Worm (Caenorhabditis elegans) whole organism, young adult: ENCODE data around the gene tomm-22.

Source experiments
- B0035.1 ChIP-seq: sonication (generic microtip); optimal IDR thresholded peaks from 2 replicates; lab custom pipeline; 2016; ENCODE audit warnings: missing genetic modification characterization, mild to moderate bottlenecking, missing compliant biosample characterization, missing genotype, missing genetic modification reagents
- efl-1 ChIP-seq: fragments of 150-350 bp; optimal IDR thresholded peaks from 2 replicates; lab custom pipeline; 2014; ENCODE audit warnings: missing biosample characterization, missing genetic modification reagents, missing genetic modification characterization

ce11 chrII:461297-461696 lies 9.0 kb downstream of the tomm-22 start:
- TF ChIP-seq efl-1 (no peak), B0035.1 (tag; lab: Kevin White, UChicago) (no peak)
